Worm (Caenorhabditis elegans): Measurements from ENCODE around the gene C34F11.8.

Gene C34F11.8

DNA sequence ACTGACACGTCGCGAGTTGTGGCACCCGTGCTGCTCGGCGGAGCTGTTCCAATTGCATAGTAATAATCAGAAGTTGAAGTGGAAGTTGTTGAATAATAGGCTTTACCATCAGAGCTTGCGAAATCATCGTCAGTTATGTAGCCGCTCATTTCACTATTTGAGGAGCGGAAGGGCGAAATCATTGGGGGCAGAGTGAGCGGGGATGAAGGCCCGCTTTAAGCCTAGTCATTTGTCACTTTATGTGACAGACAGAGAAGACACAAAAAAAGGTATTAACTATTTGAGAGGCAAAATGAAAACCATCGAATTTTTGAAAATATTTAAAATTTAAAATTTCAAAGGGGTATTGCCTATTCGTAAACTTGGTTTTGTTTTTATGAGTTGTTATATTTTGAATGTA, 7.6 kb upstream of the C34F11.8 start:
- no peak for TF ChIP-seq hmg-1.2 (GFP tag; IDR thresholded peaks at IDR 0.05)
- no peak for TF ChIP-seq ekl-4 (GFP tag; IDR thresholded peaks at IDR 0.05)
- no peak for TF ChIP-seq ztf-3 (GFP tag; optimal IDR thresholded peaks at IDR 0.05)
- TF ChIP-seq nhr-27 (tag; optimal IDR thresholded peaks at IDR 0.05), result no peak
- no peak for TF ChIP-seq him-1 (tag; optimal IDR thresholded peaks at IDR 0.05)
- no peak for TF ChIP-seq nhr-120 (GFP tag; IDR thresholded peaks at IDR 0.05)
- TF ChIP-seq ceh-79 (tag; optimal IDR thresholded peaks at IDR 0.05), result no peak
- no peak for TF ChIP-seq F33H1.4 (GFP tag; IDR thresholded peaks at IDR 0.05)
- TF ChIP-seq let-607 (tag; optimal IDR thresholded peaks at IDR 0.05), result no peak
- no peak for TF ChIP-seq ceh-40 (GFP tag; IDR thresholded peaks at IDR 0.05)
- TF ChIP-seq xnd-1 (tag; optimal IDR thresholded peaks at IDR 0.05), result no peak
- no peak for TF ChIP-seq Y67H2A.10 (GFP tag; conservative IDR thresholded peaks at IDR 0.05)
- TF ChIP-seq fkh-3 (tag; optimal IDR thresholded peaks at IDR 0.05), result no peak

DNA sequence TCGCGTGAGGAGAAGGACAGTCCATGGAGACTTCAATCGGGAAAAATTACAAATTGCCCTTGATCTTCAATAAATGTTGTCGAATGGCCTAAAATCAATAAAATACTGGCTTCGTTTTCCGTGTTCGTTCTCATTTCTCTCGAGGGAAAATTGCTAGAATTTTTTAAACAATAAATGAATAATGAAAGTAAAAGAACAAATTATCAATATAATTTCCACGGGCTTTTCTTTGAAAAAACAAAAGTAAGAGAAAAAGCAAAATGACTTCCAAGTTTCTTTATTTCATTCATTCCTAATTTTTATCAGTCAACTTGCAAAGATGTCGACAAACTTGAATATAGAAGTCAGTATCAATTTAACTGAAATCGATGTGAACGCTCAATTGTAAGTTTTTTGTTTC, 1.9 kb upstream of the C34F11.8 start, which contains the start of gene C34F11.1:
Gene C34F11.1, plus strand, starts transcription at position 301 of the 400 bp plus-strand sequence.
- no peak for TF ChIP-seq ztf-28 (GFP tag; IDR thresholded peaks at IDR 0.05)
- no peak for TF ChIP-seq die-1 (tag; optimal IDR thresholded peaks at IDR 0.05)
- TF ChIP-seq aptf-3 (GFP tag; IDR thresholded peaks at IDR 0.05), result no peak
- no peak for TF ChIP-seq mxl-1 (tag; optimal IDR thresholded peaks at IDR 0.05)
- no peak for TF ChIP-seq akir-1 (GFP tag; optimal IDR thresholded peaks at IDR 0.05)
- TF ChIP-seq madf-6 (GFP tag; IDR thresholded peaks at IDR 0.05), result no peak
- no peak for TF ChIP-seq ZK185.1 (tag; optimal IDR thresholded peaks at IDR 0.05; ENCODE audit: poor library complexity, severe bottlenecking)
- TF ChIP-seq F39B2.1 (GFP tag; IDR thresholded peaks at IDR 0.05), result no peak
- TF ChIP-seq athp-1 (tag; optimal IDR thresholded peaks at IDR 0.05), result no peak
- TF ChIP-seq ceh-100 (GFP tag; IDR thresholded peaks at IDR 0.05), result no peak

DNA sequence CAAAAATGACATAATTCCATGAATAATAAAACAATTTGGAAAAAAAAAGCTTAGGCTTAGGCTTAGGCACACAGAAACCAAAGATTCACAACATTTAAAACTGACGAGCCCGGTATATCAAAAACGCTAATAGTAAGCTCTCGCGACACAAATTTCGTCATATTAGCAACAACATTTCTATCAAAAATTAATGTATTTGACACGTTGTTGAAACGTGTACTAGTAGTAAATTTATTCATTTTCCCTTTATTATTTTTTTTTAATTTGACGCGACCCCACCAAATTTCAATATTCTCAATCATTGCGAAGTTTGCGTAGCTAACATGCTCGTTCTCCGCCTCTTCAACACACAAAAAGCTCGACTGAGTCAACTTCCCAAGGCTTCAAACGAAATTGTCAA, 1.2 kb upstream of the C34F11.8 start, which contains the start of gene C34F11.2:
Gene C34F11.2, plus strand, starts transcription at position 301 of the 400 bp plus-strand sequence.
- TF ChIP-seq lir-1 (GFP tag; conservative IDR thresholded peaks at IDR 0.05) (no peak), nhr-90 (tag; optimal IDR thresholded peaks at IDR 0.05) (no peak), rec-8 (tag; optimal IDR thresholded peaks at IDR 0.05) (no peak), lin-54 (GFP tag; optimal IDR thresholded peaks at IDR 0.05) (no peak), ztf-25 (GFP tag; IDR thresholded peaks at IDR 0.05) (no peak), xnd-1 (tag; optimal IDR thresholded peaks at IDR 0.05) (no peak), fkh-3 (tag; optimal IDR thresholded peaks at IDR 0.05) (no peak), madf-10 (tag; optimal IDR thresholded peaks at IDR 0.05) (no peak), Y53G8AR.9 (GFP tag; conservative IDR thresholded peaks at IDR 0.05) (no peak), him-1 (tag; optimal IDR thresholded peaks at IDR 0.05) (no peak), zim-3 (tag; optimal IDR thresholded peaks at IDR 0.05) (no peak), aptf-2 (GFP tag; conservative IDR thresholded peaks at IDR 0.05) (no peak)

DNA sequence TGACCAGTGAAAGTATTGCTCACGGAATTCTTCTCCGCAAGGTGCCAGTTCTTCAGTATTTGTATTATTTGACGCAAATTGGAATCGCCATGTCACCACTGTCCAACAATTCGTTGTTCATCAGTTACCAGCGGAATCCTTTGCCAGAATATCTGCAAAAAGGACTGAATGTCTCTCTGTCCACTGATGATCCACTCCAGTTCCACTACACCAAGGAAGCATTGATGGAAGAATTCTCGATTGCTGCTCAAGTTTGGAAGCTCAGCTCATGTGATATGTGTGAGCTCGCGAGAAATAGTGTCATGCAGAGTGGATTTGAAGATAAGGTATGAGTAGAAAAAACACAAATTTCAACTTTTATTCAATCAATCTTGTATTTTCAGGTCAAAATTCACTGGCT, 1.6 kb downstream of the C34F11.8 start:
- TF ChIP-seq lin-40 (tag; optimal IDR thresholded peaks at IDR 0.05), result no peak
- TF ChIP-seq snpc-1.3 (tag; optimal IDR thresholded peaks at IDR 0.05; ENCODE audit: insufficient read depth), result no peak
- no peak for TF ChIP-seq lin-26 (GFP tag; IDR thresholded peaks at IDR 0.05)
- TF ChIP-seq hlh-26 (GFP tag; conservative IDR thresholded peaks at IDR 0.05), result no peak
- TF ChIP-seq unc-130 (GFP tag; optimal IDR thresholded peaks at IDR 0.05), result no peak
- no peak for TF ChIP-seq tbp1 (GFP tag; optimal IDR thresholded peaks at IDR 0.05)
- TF ChIP-seq hrde-1 (tag; optimal IDR thresholded peaks at IDR 0.05; ENCODE audit: borderline replicate concordance), result no peak
- no peak for TF ChIP-seq aptf-2 (GFP tag; conservative IDR thresholded peaks at IDR 0.05)
- no peak for TF ChIP-seq F22D6.2 (tag; optimal IDR thresholded peaks at IDR 0.05)
- no peak for TF ChIP-seq C06A6.2 (GFP tag; conservative IDR thresholded peaks at IDR 0.05)
- no peak for TF ChIP-seq die-1 (tag; optimal IDR thresholded peaks at IDR 0.05)
